Worm (Caenorhabditis elegans) whole organism, young adult: ENCODE data around the gene prk-2.

Experiments used
- nfya-1 ChIP-seq: sonication (generic microtip); optimal IDR thresholded peaks from 2 replicates; lab custom pipeline; 2017; ENCODE audit warnings: antibody characterized with exemption, missing compliant biosample characterization, missing genetic modification characterization, borderline replicate concordance; ENCODE audit not compliant: insufficient read depth
- ztf-25 ChIP-seq: fragments of 200-800 bp; sonication (Bioruptor generic); IDR thresholded peaks from 2 replicates; pipeline ENCODE4 v1.3.6; 2022; ENCODE audit warnings: missing genetic modification reagents, missing genetic modification characterization, missing compliant biosample characterization

DNA sequence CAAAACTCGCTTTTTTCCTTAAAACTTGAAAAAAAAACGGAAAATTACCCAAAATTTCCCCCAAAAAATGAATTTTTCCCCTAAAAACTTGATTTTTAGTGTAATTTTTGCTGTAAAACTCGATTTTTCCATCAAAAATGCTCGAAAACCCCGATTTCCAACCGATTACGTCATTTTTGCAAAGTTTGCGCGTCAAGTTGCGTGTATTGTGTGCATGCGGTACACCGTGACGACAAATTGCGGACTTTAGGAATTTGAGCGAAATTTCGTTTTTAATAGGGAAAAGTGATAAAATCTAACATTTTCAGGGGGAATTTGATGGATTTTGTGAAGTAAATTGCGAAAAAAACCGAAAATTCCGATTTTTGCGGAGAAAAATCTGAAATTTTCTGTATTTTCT is 46.1 kb downstream of the prk-2 start:
- TF ChIP-seq nfya-1 (tag; lab: Kevin White, UChicago) (no peak), ztf-25 (GFP tag; lab: Robert Waterston, UW) (no peak)
